Fruit fly (Drosophila melanogaster) whole organism, embryonic: ENCODE data around the gene CG9132.
A peak's percentile ranks its signal among the peaks of the same experiment; 100 is the strongest.

ENCODE experiments used
- Ada2b ChIP-seq: fragments of 200-800 bp; sonication (Bioruptor generic); IDR thresholded peaks from 2 replicates; pipeline ENCODE4 v1.3.6; 2022; ENCODE audit warnings: missing biosample characterization, missing genetic modification characterization
- CG10979 ChIP-seq: fragments of 200-800 bp; sonication (Bioruptor generic); optimal IDR thresholded peaks from 2 replicates; lab custom pipeline; 2018; ENCODE audit warnings: missing biosample characterization, mild to moderate bottlenecking, missing genetic modification characterization, moderate library complexity
- CG11560 ChIP-seq: fragments of 200-800 bp; sonication (Bioruptor generic); IDR thresholded peaks from 3 replicates; pipeline ENCODE4 v1.3.6; 2022; ENCODE audit warnings: missing biosample characterization, missing genetic modification characterization
- CG11695 ChIP-seq: fragments of 200-800 bp; sonication (Bioruptor generic); IDR thresholded peaks from 3 replicates; pipeline ENCODE4 v1.3.6; 2022; ENCODE audit warnings: missing biosample characterization, missing genetic modification characterization
- CG12155 ChIP-seq: fragments of 200-800 bp; sonication (Bioruptor generic); optimal IDR thresholded peaks from 3 replicates; lab custom pipeline; 2016; ENCODE audit warnings: missing biosample characterization, missing genetic modification characterization
- CG14965 ChIP-seq: fragments of 200-800 bp; sonication (Bioruptor generic); optimal IDR thresholded peaks from 2 replicates; lab custom pipeline; 2016; ENCODE audit warnings: missing biosample characterization, missing genetic modification characterization, borderline replicate concordance
- CG15479 ChIP-seq: fragments of 200-800 bp; sonication (Bioruptor generic); optimal IDR thresholded peaks from 3 replicates; lab custom pipeline; 2019; ENCODE audit warnings: missing biosample characterization, mild to moderate bottlenecking, missing genetic modification characterization, moderate library complexity
- CG16815 ChIP-seq: fragments of 200-800 bp; sonication (Bioruptor generic); optimal IDR thresholded peaks from 3 replicates; lab custom pipeline; 2017; ENCODE audit warnings: missing biosample characterization, mild to moderate bottlenecking, missing genetic modification characterization
- CG17385 ChIP-seq: fragments of 200-800 bp; sonication (Bioruptor generic); optimal IDR thresholded peaks from 3 replicates; lab custom pipeline; 2018; ENCODE audit warnings: missing biosample characterization, mild to moderate bottlenecking, missing genetic modification characterization
- CG18476 ChIP-seq: fragments of 200-800 bp; sonication (Bioruptor generic); optimal IDR thresholded peaks from 2 replicates; lab custom pipeline; 2016; ENCODE audit warnings: missing biosample characterization, mild to moderate bottlenecking, missing genetic modification characterization
- CG2875 ChIP-seq: fragments of 200-800 bp; sonication (Bioruptor generic); optimal IDR thresholded peaks from 2 replicates; lab custom pipeline; 2017; ENCODE audit warnings: missing biosample characterization, mild to moderate bottlenecking, missing genetic modification characterization, missing genetic modification reagents
- CG30403 ChIP-seq: fragments of 200-800 bp; sonication (Bioruptor generic); optimal IDR thresholded peaks from 3 replicates; lab custom pipeline; 2016; ENCODE audit warnings: missing biosample characterization, missing genetic modification characterization
- CG3163 ChIP-seq: fragments of 200-800 bp; sonication (Bioruptor generic); optimal IDR thresholded peaks from 3 replicates; lab custom pipeline; 2016; ENCODE audit warnings: missing biosample characterization, missing genetic modification characterization
- CG6272 ChIP-seq: fragments of 200-800 bp; sonication (Bioruptor generic); IDR thresholded peaks from 2 replicates; pipeline ENCODE4 v1.3.6; 2022; ENCODE audit warnings: missing biosample characterization, missing genetic modification characterization
- CG6689 ChIP-seq: fragments of 200-800 bp; sonication (Bioruptor generic); IDR thresholded peaks from 2 replicates; pipeline ENCODE4 v1.3.6; 2022; ENCODE audit warnings: missing biosample characterization, missing genetic modification characterization
- CG6813 ChIP-seq: fragments of 200-800 bp; sonication (Bioruptor generic); optimal IDR thresholded peaks from 2 replicates; lab custom pipeline; 2017; ENCODE audit warnings: missing biosample characterization, missing genetic modification characterization, mild to moderate bottlenecking, moderate library complexity, missing genetic modification reagents
- CG7786 ChIP-seq: fragments of 200-800 bp; sonication (Bioruptor generic); optimal IDR thresholded peaks from 2 replicates; lab custom pipeline; 2016; ENCODE audit warnings: missing biosample characterization, missing genetic modification characterization
- CG7839 ChIP-seq: fragments of 200-800 bp; sonication (Bioruptor generic); optimal IDR thresholded peaks from 3 replicates; lab custom pipeline; 2018; ENCODE audit warnings: missing biosample characterization, mild to moderate bottlenecking, missing genetic modification characterization, moderate library complexity
- Dll ChIP-seq: fragments of 200-800 bp; sonication (Bioruptor generic); IDR thresholded peaks from 4 replicates; pipeline ENCODE4 v1.3.6; 2022; ENCODE audit warnings: missing biosample characterization, missing genetic modification characterization; ENCODE audit not compliant: partially characterized antibody
- Hr3 ChIP-seq: fragments of 200-800 bp; sonication (Bioruptor generic); optimal IDR thresholded peaks from 3 replicates; lab custom pipeline; 2016; ENCODE audit warnings: missing biosample characterization, missing genetic modification characterization
- Hr51 ChIP-seq, 2 experiments: fragments of 200-800 bp; sonication (Bioruptor generic); optimal IDR thresholded peaks; 2 replicates in 1 of 2; 3 replicates in 1 of 2; lab custom pipeline; 2016 to 2018; ENCODE audit warnings: missing biosample characterization in 2 of 2, missing genetic modification characterization in 2 of 2, mild to moderate bottlenecking in 1 of 2, moderate library complexity in 1 of 2
- Kr ChIP-seq: fragments of 200-800 bp; sonication (Bioruptor generic); optimal IDR thresholded peaks from 2 replicates; lab custom pipeline; 2017; ENCODE audit warnings: missing biosample characterization, mild to moderate bottlenecking, missing genetic modification characterization
- Lhr ChIP-seq: fragments of 200-800 bp; sonication (Bioruptor generic); optimal IDR thresholded peaks from 3 replicates; lab custom pipeline; 2017; ENCODE audit warnings: mild to moderate bottlenecking, missing biosample characterization, missing genetic modification reagents, missing genetic modification characterization
- Nf-YC ChIP-seq: fragments of 200-800 bp; optimal IDR thresholded peaks from 3 replicates; lab custom pipeline; 2019; ENCODE audit warnings: missing biosample characterization, mild to moderate bottlenecking, missing genetic modification characterization, moderate library complexity
- Poxn ChIP-seq: fragments of 200-800 bp; sonication (Bioruptor generic); IDR thresholded peaks from 2 replicates; pipeline ENCODE4 v1.3.6; 2022; ENCODE audit warnings: missing biosample characterization, missing genetic modification characterization
- Rfx ChIP-seq: fragments of 200-800 bp; sonication (Bioruptor generic); IDR thresholded peaks from 2 replicates; pipeline ENCODE4 v1.3.6; 2022; ENCODE audit warnings: missing biosample characterization, missing genetic modification characterization
- Vsx1 ChIP-seq: fragments of 200-800 bp; sonication (Bioruptor generic); optimal IDR thresholded peaks from 2 replicates; lab custom pipeline; 2017; ENCODE audit warnings: missing biosample characterization, mild to moderate bottlenecking, missing genetic modification characterization, missing genetic modification reagents
- abd-A ChIP-seq: fragments of 200-800 bp; sonication (Bioruptor generic); optimal IDR thresholded peaks from 3 replicates; lab custom pipeline; 2019; ENCODE audit warnings: missing biosample characterization, mild to moderate bottlenecking, missing genetic modification characterization, moderate library complexity
- chif ChIP-seq, 2 experiments: fragments of 200-800 bp; sonication (Bioruptor generic); optimal IDR thresholded peaks; 3 replicates each; lab custom pipeline; 2016; ENCODE audit warnings: missing biosample characterization in 2 of 2, missing genetic modification characterization in 2 of 2
- chm ChIP-seq: fragments of 200-800 bp; sonication (Bioruptor generic); IDR thresholded peaks from 2 replicates; pipeline ENCODE4 v1.3.6; 2022; ENCODE audit warnings: missing biosample characterization, missing genetic modification characterization
- disco-r ChIP-seq: fragments of 200-800 bp; sonication (Bioruptor generic); optimal IDR thresholded peaks from 2 replicates; lab custom pipeline; 2016; ENCODE audit warnings: missing biosample characterization, missing genetic modification characterization
- eyg ChIP-seq: fragments of 200-800 bp; sonication (Bioruptor generic); optimal IDR thresholded peaks from 3 replicates; lab custom pipeline; 2016; ENCODE audit warnings: missing biosample characterization, missing genetic modification characterization
- fru ChIP-seq: fragments of >200 bp; optimal IDR thresholded peaks from 2 replicates; lab custom pipeline; 2017
- ftz-f1 ChIP-seq: fragments of 200-800 bp; sonication (Bioruptor generic); optimal IDR thresholded peaks from 2 replicates; lab custom pipeline; 2016; ENCODE audit warnings: missing biosample characterization, missing genetic modification characterization
- gsb ChIP-seq: fragments of 200-800 bp; sonication (Bioruptor generic); IDR thresholded peaks from 2 replicates; pipeline ENCODE4 v1.3.6; 2022; ENCODE audit warnings: missing biosample characterization, missing genetic modification characterization
- hb ChIP-seq: fragments of 200-800 bp; sonication (Bioruptor generic); IDR thresholded peaks from 3 replicates; pipeline ENCODE4 v1.3.6; 2022; ENCODE audit warnings: missing biosample characterization, missing genetic modification characterization; ENCODE audit not compliant: partially characterized antibody
- hkb ChIP-seq, 2 experiments: fragments of 200-800 bp in 1 of 2; fragments of >200 bp in 1 of 2; sonication (Bioruptor generic) in 1 of 2; IDR thresholded peaks in 1 of 2; optimal IDR thresholded peaks in 1 of 2; 2 replicates each; pipeline versions ENCODE4 v1.3.6 to Lab custom; 2017 to 2022; ENCODE audit warnings: missing biosample characterization in 1 of 2, missing genetic modification characterization in 1 of 2
- jing ChIP-seq: fragments of 200-800 bp; sonication (Bioruptor generic); optimal IDR thresholded peaks from 2 replicates; lab custom pipeline; 2018; ENCODE audit warnings: missing biosample characterization, mild to moderate bottlenecking, missing genetic modification characterization
- pita ChIP-seq: fragments of 200-800 bp; sonication (Bioruptor generic); optimal IDR thresholded peaks from 2 replicates; lab custom pipeline; 2017; ENCODE audit warnings: missing biosample characterization, mild to moderate bottlenecking, missing genetic modification characterization
- sd ChIP-seq: fragments of 200-800 bp; sonication (Bioruptor generic); optimal IDR thresholded peaks from 3 replicates; lab custom pipeline; 2018; ENCODE audit warnings: missing biosample characterization, mild to moderate bottlenecking, missing genetic modification characterization, moderate library complexity
- seq ChIP-seq: fragments of 200-800 bp; sonication (Bioruptor generic); IDR thresholded peaks from 2 replicates; pipeline ENCODE4 v1.3.6; 2022; ENCODE audit warnings: missing biosample characterization, missing genetic modification characterization
- sob ChIP-seq: fragments of 200-800 bp; sonication (Bioruptor generic); IDR thresholded peaks from 2 replicates; pipeline ENCODE4 v1.3.6; 2022; ENCODE audit warnings: missing biosample characterization, missing genetic modification characterization
- sqz ChIP-seq: fragments of 200-800 bp; sonication (Bioruptor generic); optimal IDR thresholded peaks from 3 replicates; lab custom pipeline; 2018; ENCODE audit warnings: missing biosample characterization, mild to moderate bottlenecking, missing genetic modification characterization
- sr ChIP-seq: fragments of 200-800 bp; sonication (Bioruptor generic); IDR thresholded peaks from 3 replicates; pipeline ENCODE4 v1.3.6; 2022; ENCODE audit warnings: missing biosample characterization, missing genetic modification characterization
- ssp ChIP-seq: fragments of 200-800 bp; sonication (Bioruptor generic); IDR thresholded peaks from 2 replicates; pipeline ENCODE4 v1.3.6; 2022; ENCODE audit warnings: missing biosample characterization, missing genetic modification characterization
- tap ChIP-seq: fragments of 200-800 bp; optimal IDR thresholded peaks from 3 replicates; lab custom pipeline; 2019; ENCODE audit warnings: missing biosample characterization, mild to moderate bottlenecking, missing genetic modification characterization, moderate library complexity
- tx ChIP-seq: fragments of 200-800 bp; sonication (Bioruptor generic); optimal IDR thresholded peaks from 2 replicates; lab custom pipeline; 2016; ENCODE audit warnings: missing biosample characterization, missing genetic modification characterization
- vnd ChIP-seq: fragments of 200-800 bp; sonication (Bioruptor generic); IDR thresholded peaks from 3 replicates; pipeline ENCODE4 v1.3.6; 2022; ENCODE audit warnings: missing biosample characterization, missing genetic modification characterization; ENCODE audit not compliant: partially characterized antibody
- yki ChIP-seq: fragments of >200 bp; optimal IDR thresholded peaks from 3 replicates; lab custom pipeline; 2018

CG9132 gene

DNA sequence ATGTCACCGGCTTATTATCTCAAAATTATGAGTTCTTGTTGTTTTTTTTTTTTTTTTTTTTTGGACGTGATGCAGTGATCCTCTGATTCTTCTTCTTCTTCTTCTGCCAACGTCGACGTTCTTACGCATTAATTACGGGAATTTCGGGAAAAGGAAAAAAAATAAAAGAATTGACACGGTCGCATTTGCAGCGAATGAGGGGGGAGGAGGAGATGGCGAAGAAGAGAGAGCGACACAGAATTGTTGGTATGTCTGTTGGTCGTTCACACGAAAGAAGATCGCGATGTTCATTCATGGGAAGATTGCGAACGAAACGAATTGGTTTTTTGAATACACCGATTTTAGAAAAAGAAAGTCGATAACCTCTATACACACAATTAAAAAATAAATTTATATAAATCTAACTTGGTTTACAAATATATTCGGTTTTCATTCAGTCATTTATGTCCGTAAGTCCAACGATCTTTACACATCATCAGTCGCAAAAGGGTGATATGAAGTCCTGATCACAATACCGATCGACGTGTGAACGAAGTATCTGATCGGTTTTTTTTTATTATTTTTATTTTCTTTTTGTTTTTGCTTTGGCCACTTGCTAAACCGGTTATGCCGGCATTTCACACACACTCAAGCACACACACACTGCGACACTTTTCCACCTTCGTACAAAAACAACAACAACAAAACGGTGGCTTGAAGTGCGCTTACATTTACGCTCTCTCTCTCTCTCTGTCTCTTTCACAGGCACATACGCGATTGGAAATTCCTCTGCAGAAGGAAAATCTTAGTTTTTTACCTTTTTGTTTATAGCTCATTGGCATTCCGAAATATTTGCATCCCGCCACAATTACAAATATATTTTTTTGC lies 49.6 kb downstream of the CG9132 start (continued):
- TF ChIP-seq sqz (GFP tag; lab: Kevin White, UChicago) (peak; percentile 97), CG11695 (GFP tag; lab: Robert Waterston, UW) (peak; percentile 63), sd (tag; lab: Kevin White, UChicago) (peak; percentile 45), CG17385 (GFP tag; lab: Kevin White, UChicago) (peak; percentile 68), CG3163 (GFP tag; lab: Kevin White, UChicago) (no peak), CG7839 (tag; lab: Kevin White, UChicago) (peak; percentile 83), eyg (GFP tag; lab: Kevin White, UChicago) (no peak), CG15479 (GFP tag; lab: Kevin White, UChicago) (peak; percentile 30), abd-A (tag; lab: Kevin White, UChicago) (no peak), gsb (no peak), CG30403 (GFP tag; lab: Kevin White, UChicago) (peak; percentile 66), CG7786 (GFP tag; lab: Kevin White, UChicago) (no peak), Lhr (peak; percentile 29), ftz-f1 (GFP tag; lab: Kevin White, UChicago) (no peak), CG2875 (GFP tag; lab: Kevin White, UChicago) (peak; percentile 44), Dll (no peak), CG6689 (GFP tag; lab: Robert Waterston, UW) (peak; percentile 75), Rfx (GFP tag; lab: Robert Waterston, UW) (peak; percentile 70), CG6813 (GFP tag; lab: Kevin White, UChicago) (peak; percentile 63), Kr (GFP tag; lab: Kevin White, UChicago) (no peak), CG18476 (GFP tag; lab: Kevin White, UChicago) (peak; percentile 53), hkb (optimal IDR thresholded peaks at IDR 0.05; lab: Kevin White, UChicago) (no peak), hkb (GFP tag; IDR thresholded peaks at IDR 0.05; lab: Robert Waterston, UW) (peak; percentile 75), chif (GFP tag; optimal IDR thresholded peaks at IDR 0.05; lab: Kevin White, UChicago) (peak in 1 of 2 experiments; percentile 16), hb (GFP tag; lab: Robert Waterston, UW) (no peak), CG14965 (no peak), CG10979 (tag; lab: Kevin White, UChicago) (peak; percentile 86), pita (GFP tag; lab: Kevin White, UChicago) (no peak), fru (lab: Kevin White, UChicago) (no peak), seq (GFP tag; lab: Robert Waterston, UW) (peak; percentile 68), Nf-YC (tag; lab: Kevin White, UChicago) (peak; percentile 76), tap (tag; lab: Kevin White, UChicago) (peak; percentile 75), Hr3 (GFP tag; lab: Kevin White, UChicago) (no peak), chm (GFP tag; lab: Robert Waterston, UW) (no peak; the same call in 1 of the 2 replicates), CG12155 (GFP tag; lab: Kevin White, UChicago) (peak; percentile 22), jing (GFP tag; lab: Kevin White, UChicago) (no peak), vnd (no peak), CG6272 (GFP tag; lab: Robert Waterston, UW) (no peak), Ada2b (no peak), CG11560 (tag; lab: Robert Waterston, UW) (no peak), Hr51 (GFP tag; optimal IDR thresholded peaks at IDR 0.05; lab: Kevin White, UChicago) (peak in 1 of 2 experiments; percentile 81), tx (no peak), disco-r (GFP tag; lab: Kevin White, UChicago) (no peak), CG16815 (GFP tag; lab: Kevin White, UChicago) (peak; percentile 14), Poxn (GFP tag; lab: Robert Waterston, UW) (no peak), ssp (GFP tag; lab: Robert Waterston, UW) (no peak), sob (GFP tag; lab: Robert Waterston, UW) (peak; percentile 58), Vsx1 (GFP tag; lab: Kevin White, UChicago) (peak; percentile 62), sr (no peak), yki (lab: Kevin White, UChicago) (no peak)
